Worm (Caenorhabditis elegans): Measurements from ENCODE around the gene F28C6.5.

Gene F28C6.5

DNA sequence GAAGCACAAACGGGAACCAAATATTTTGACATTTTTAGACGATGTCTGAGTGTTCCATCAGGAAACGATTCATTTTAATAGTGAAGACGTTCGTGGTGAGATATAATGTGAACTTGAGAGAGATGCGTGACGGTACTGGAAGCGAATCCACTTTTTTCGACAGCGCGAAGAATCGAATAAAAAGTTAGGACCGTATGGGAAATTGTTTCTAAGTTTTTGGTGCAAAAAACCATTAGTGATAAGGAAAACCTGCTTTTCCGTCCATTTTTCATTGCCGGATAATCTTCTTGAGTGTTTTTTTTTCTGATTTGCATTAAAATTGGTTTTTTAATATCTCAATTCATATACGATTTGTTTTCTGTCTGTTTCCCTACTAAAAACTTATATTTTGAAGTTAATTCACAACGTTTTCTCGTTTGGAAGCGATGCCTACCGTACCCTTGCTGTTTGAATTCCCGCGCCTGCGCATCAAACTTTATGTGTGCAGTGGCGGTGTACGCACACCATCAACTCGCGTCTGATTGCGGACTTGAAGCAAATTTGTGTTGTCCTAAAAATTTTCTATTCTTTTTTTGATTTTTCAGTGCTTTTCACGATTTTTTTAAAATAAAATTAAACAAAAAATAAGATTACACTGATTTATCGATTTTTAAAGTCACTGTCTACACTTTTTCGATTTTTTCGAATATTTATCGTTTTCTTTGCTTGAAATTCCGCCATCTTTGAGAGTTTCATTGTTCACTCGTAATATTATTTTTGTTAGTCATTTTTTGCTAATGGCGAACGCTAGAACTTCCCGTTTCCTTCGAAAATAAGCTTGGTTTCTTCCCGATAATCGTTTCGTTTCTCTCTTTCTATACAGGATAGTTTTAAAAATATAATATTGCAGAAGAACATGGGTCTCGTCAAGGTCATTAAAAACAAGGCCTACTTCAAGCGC is 30.0 kb upstream of the F28C6.5 start, which contains the start of the genes col-38 and rpl-5:
col-38 (minus strand) TSS at position 51 of the 940 bp plus-strand sequence.
rpl-5 (plus strand) TSS at position 890 of the 940 bp plus-strand sequence.
- TF ChIP-seq zag-1 (tag; optimal IDR thresholded peaks at IDR 0.05) (no peak), unc-130 (GFP tag; optimal IDR thresholded peaks at IDR 0.05) (peak; percentile 17), T26A8.4 (GFP tag; IDR thresholded peaks at IDR 0.05) (peak; percentile 69), nhr-102 (tag; optimal IDR thresholded peaks at IDR 0.05) (peak; percentile 66), F49E8.2 (tag; optimal IDR thresholded peaks at IDR 0.05; ENCODE audit: borderline replicate concordance) (no peak), daf-16 (GFP tag; optimal IDR thresholded peaks at IDR 0.05) (no peak), daf-16 (tag; optimal IDR thresholded peaks at IDR 0.05) (peak; percentile 79), skn-1 (tag; optimal IDR thresholded peaks at IDR 0.05) (no peak), ces-1 (GFP tag; optimal IDR thresholded peaks at IDR 0.05) (no peak), nhr-6 (tag; optimal IDR thresholded peaks at IDR 0.05) (peak; percentile 88), lin-39 (tag; optimal IDR thresholded peaks at IDR 0.05) (no peak), R02D3.7 (tag; optimal IDR thresholded peaks at IDR 0.05) (no peak), pha-4 (GFP tag; IDR thresholded peaks at IDR 0.05) (no peak), pha-4 (tag; optimal IDR thresholded peaks at IDR 0.05) (peak; percentile 84), unc-62 (GFP tag; optimal IDR thresholded peaks at IDR 0.05 in 1 of 2) (peak in 1 of 2 experiments; percentile 96), unc-62 (tag; optimal IDR thresholded peaks at IDR 0.05) (no peak), attf-4 (tag; optimal IDR thresholded peaks at IDR 0.05) (no peak), ceh-28 (tag; optimal IDR thresholded peaks at IDR 0.05) (no peak), unc-39 (tag; optimal IDR thresholded peaks at IDR 0.05) (no peak), nhr-41 (GFP tag; IDR thresholded peaks at IDR 0.05) (no peak), zfp-2 (tag; optimal IDR thresholded peaks at IDR 0.05) (peak; percentile 87), snpc-1.2 (GFP tag; IDR thresholded peaks at IDR 0.05) (0 out of 2 replicates have a peak, but pooled peaks have one; percentile 15), Y48G9A.11 (GFP tag; IDR thresholded peaks at IDR 0.05) (no peak), egl-27 (tag; optimal IDR thresholded peaks at IDR 0.05) (no peak), nhr-11 (tag; optimal IDR thresholded peaks at IDR 0.05) (peak; percentile 87), hmg-1.1 (GFP tag; IDR thresholded peaks at IDR 0.05) (peak; percentile 79), dmd-9 (GFP tag; IDR thresholded peaks at IDR 0.05) (no peak), vab-7 (GFP tag; IDR thresholded peaks at IDR 0.05) (no peak), lsy-2 (tag; optimal IDR thresholded peaks at IDR 0.05) (peak; percentile 89 to 98), nhr-42 (GFP tag; IDR thresholded peaks at IDR 0.05) (peak; percentile 23; the same call in 1 of the 2 replicates), tag-97 (GFP tag; IDR thresholded peaks at IDR 0.05) (no peak), pqm-1 (tag; optimal IDR thresholded peaks at IDR 0.05) (no peak), mes-2 (tag; optimal IDR thresholded peaks at IDR 0.05; ENCODE audit: poor library complexity, severe bottlenecking) (peak; percentile 92), mxl-3 (GFP tag; optimal IDR thresholded peaks at IDR 0.05) (peak; percentile 67), egl-43 (GFP tag; IDR thresholded peaks at IDR 0.05) (no peak), spr-1 (tag; optimal IDR thresholded peaks at IDR 0.05) (peak; percentile 47), mdl-1 (tag; optimal IDR thresholded peaks at IDR 0.05) (peak in 1 of 2 experiments; percentile 19), ceh-44 (GFP tag; IDR thresholded peaks at IDR 0.05) (peak; percentile 49; the same call in 1 of the 2 replicates), madf-5 (GFP tag; IDR thresholded peaks at IDR 0.05) (no peak), F10B5.3 (tag; optimal IDR thresholded peaks at IDR 0.05) (no peak), hlh-30 (tag; optimal IDR thresholded peaks at IDR 0.05; ENCODE audit: insufficient read depth) (peak; percentile 89), dmd-6 (GFP tag; IDR thresholded peaks at IDR 0.05) (peak; percentile 60), tra-1 (GFP tag; IDR thresholded peaks at IDR 0.05) (no peak), gei-8 (GFP tag; optimal IDR thresholded peaks at IDR 0.05) (no peak), lin-38 (GFP tag; IDR thresholded peaks at IDR 0.05) (peak; percentile 91), ctbp-1 (GFP tag; IDR thresholded peaks at IDR 0.05) (no peak), zip-2 (tag; optimal IDR thresholded peaks at IDR 0.05) (peak; percentile 7), ama-1 (optimal IDR thresholded peaks at IDR 0.05) (peak; percentile 65), nhr-237 (tag; optimal IDR thresholded peaks at IDR 0.05) (no peak), dpl-1 (GFP tag; optimal IDR thresholded peaks at IDR 0.05) (peak; percentile 96)
